Worm (Caenorhabditis elegans) whole organism, L2 larva: ENCODE data around the gene pie-1.

Experiments used
- C34F6.9 ChIP-seq: fragments of 150-350 bp; optimal IDR thresholded peaks from 2 replicates; lab custom pipeline; 2014; ENCODE audit warnings: missing biosample characterization, missing genetic modification characterization
- F13H6.1 ChIP-seq: sonication (generic microtip); optimal IDR thresholded peaks from 2 replicates; lab custom pipeline; 2016; ENCODE audit warnings: missing genetic modification characterization, missing compliant biosample characterization
- R02D3.7 ChIP-seq: fragments of 150-350 bp; optimal IDR thresholded peaks from 2 replicates; lab custom pipeline; 2014; ENCODE audit warnings: missing biosample characterization, missing genetic modification characterization
- ZK546.5 ChIP-seq: sonication (generic microtip); optimal IDR thresholded peaks from 2 replicates; lab custom pipeline; 2017; ENCODE audit warnings: missing biosample characterization, missing genetic modification characterization
- ama-1 ChIP-seq: fragments of 150-350 bp; optimal IDR thresholded peaks from 2 replicates; lab custom pipeline; 2018; ENCODE audit warnings: inconsistent platforms
- blmp-1 ChIP-seq: sonication (generic microtip); optimal IDR thresholded peaks from 2 replicates; lab custom pipeline; 2017; ENCODE audit warnings: missing genetic modification characterization, mild to moderate bottlenecking, missing compliant biosample characterization, antibody characterized with exemption, moderate library complexity; ENCODE audit not compliant: insufficient read depth
- ceh-16 ChIP-seq: fragments of 150-350 bp; optimal IDR thresholded peaks from 2 replicates; lab custom pipeline; 2014; ENCODE audit warnings: missing biosample characterization, missing genetic modification characterization
- ceh-82 ChIP-seq: fragments of 150-350 bp; optimal IDR thresholded peaks from 2 replicates; lab custom pipeline; 2014; ENCODE audit warnings: missing biosample characterization, missing genetic modification characterization
- crh-2 ChIP-seq: sonication (generic microtip); optimal IDR thresholded peaks from 2 replicates; lab custom pipeline; 2017; ENCODE audit warnings: missing biosample characterization, missing genetic modification characterization
- dmd-4 ChIP-seq: sonication (generic microtip); optimal IDR thresholded peaks from 2 replicates; lab custom pipeline; 2017; ENCODE audit warnings: missing biosample characterization, missing genetic modification characterization
- egl-27 ChIP-seq: sonication (generic microtip); optimal IDR thresholded peaks from 3 replicates; lab custom pipeline; 2017; ENCODE audit warnings: missing biosample characterization, missing genetic modification reagents, missing genetic modification characterization
- elt-1 ChIP-seq: fragments of 150-350 bp; optimal IDR thresholded peaks from 2 replicates; lab custom pipeline; 2014; ENCODE audit warnings: missing biosample characterization, missing genetic modification characterization
- elt-3 ChIP-seq: sonication (generic microtip); optimal IDR thresholded peaks from 2 replicates; lab custom pipeline; 2017; ENCODE audit warnings: missing biosample characterization, missing genetic modification characterization
- fos-1 ChIP-seq: fragments of 150-350 bp; optimal IDR thresholded peaks from 2 replicates; lab custom pipeline; 2014; ENCODE audit warnings: missing biosample characterization, missing genetic modification characterization
- gmeb-1 ChIP-seq: fragments of 150-350 bp; optimal IDR thresholded peaks from 2 replicates; lab custom pipeline; 2014; ENCODE audit warnings: missing biosample characterization, missing genetic modification characterization
- lin-11 ChIP-seq: fragments of 150-350 bp; sonication (generic microtip); optimal IDR thresholded peaks from 2 replicates; lab custom pipeline; 2014; ENCODE audit warnings: missing biosample characterization, missing genetic modification characterization, inconsistent platforms, mixed read lengths
- lsy-2 ChIP-seq, 2 experiments: fragments of 150-350 bp in 1 of 2; sonication (generic microtip) in 1 of 2; optimal IDR thresholded peaks; 2 replicates each; lab custom pipeline; 2014 to 2017; ENCODE audit warnings: missing biosample characterization in 2 of 2, missing genetic modification characterization in 2 of 2
- mab-5 ChIP-seq: fragments of 150-350 bp; optimal IDR thresholded peaks from 2 replicates; lab custom pipeline; 2014; ENCODE audit warnings: missing biosample characterization, missing genetic modification characterization
- mbf-1 ChIP-seq: sonication (generic microtip); optimal IDR thresholded peaks from 2 replicates; lab custom pipeline; 2017; ENCODE audit warnings: missing biosample characterization, missing genetic modification characterization
- mdl-1 ChIP-seq, 2 experiments: fragments of 150-350 bp in 1 of 2; sonication (generic microtip) in 1 of 2; optimal IDR thresholded peaks; 2 replicates each; lab custom pipeline; 2017; ENCODE audit warnings: missing biosample characterization in 2 of 2, missing genetic modification characterization in 2 of 2
- nhr-10 ChIP-seq: sonication (generic microtip); optimal IDR thresholded peaks from 2 replicates; lab custom pipeline; 2017; ENCODE audit warnings: missing biosample characterization, missing genetic modification characterization
- nhr-11 ChIP-seq: fragments of 150-350 bp; optimal IDR thresholded peaks from 2 replicates; lab custom pipeline; 2014; ENCODE audit warnings: missing biosample characterization, missing genetic modification characterization
- nhr-129 ChIP-seq: fragments of 150-350 bp; optimal IDR thresholded peaks from 2 replicates; lab custom pipeline; 2014; ENCODE audit warnings: missing biosample characterization, missing genetic modification characterization
- nhr-21 ChIP-seq: fragments of 150-350 bp; optimal IDR thresholded peaks from 2 replicates; lab custom pipeline; 2014; ENCODE audit warnings: missing biosample characterization, missing genetic modification characterization
- nhr-23 ChIP-seq: fragments of 150-350 bp; optimal IDR thresholded peaks from 2 replicates; lab custom pipeline; 2014; ENCODE audit warnings: missing biosample characterization, missing genetic modification reagents, missing genetic modification characterization
- nhr-237 ChIP-seq: fragments of 150-350 bp; optimal IDR thresholded peaks from 2 replicates; lab custom pipeline; 2014; ENCODE audit warnings: missing biosample characterization, missing genetic modification characterization
- nhr-6 ChIP-seq: fragments of 150-350 bp; optimal IDR thresholded peaks from 2 replicates; lab custom pipeline; 2014; ENCODE audit warnings: missing biosample characterization, missing genetic modification characterization
- peb-1 ChIP-seq: fragments of 150-350 bp; optimal IDR thresholded peaks from 2 replicates; lab custom pipeline; 2014; ENCODE audit warnings: missing biosample characterization, missing genetic modification characterization
- sem-4 ChIP-seq: fragments of 150-350 bp; optimal IDR thresholded peaks from 2 replicates; lab custom pipeline; 2014; ENCODE audit warnings: missing biosample characterization, missing genetic modification reagents, missing genetic modification characterization
- sma-3 ChIP-seq: sonication (generic microtip); optimal IDR thresholded peaks from 2 replicates; lab custom pipeline; 2016; ENCODE audit warnings: missing genetic modification reagents, missing genetic modification characterization, missing compliant biosample characterization
- sma-9 ChIP-seq, 2 experiments: fragments of 150-350 bp in 1 of 2; sonication (generic microtip) in 1 of 2; optimal IDR thresholded peaks; 2 replicates each; lab custom pipeline; 2014 to 2016; ENCODE audit warnings: missing genetic modification characterization in 2 of 2, mild to moderate bottlenecking in 1 of 2, missing biosample characterization in 1 of 2, missing compliant biosample characterization in 1 of 2, missing genetic modification reagents in 1 of 2, moderate library complexity in 1 of 2
- unc-55 ChIP-seq: fragments of 150-350 bp; sonication (generic microtip); optimal IDR thresholded peaks from 3 replicates; lab custom pipeline; 2014; ENCODE audit warnings: missing biosample characterization, missing genetic modification reagents, missing genetic modification characterization
- unc-62 ChIP-seq: fragments of 150-350 bp; optimal IDR thresholded peaks from 2 replicates; lab custom pipeline; 2014; ENCODE audit warnings: missing biosample characterization, missing genetic modification reagents, missing genetic modification characterization
- ztf-11 ChIP-seq: sonication (generic microtip); optimal IDR thresholded peaks from 2 replicates; lab custom pipeline; 2017; ENCODE audit warnings: missing biosample characterization, missing genetic modification characterization

pie-1 gene

ce11 chrIII:12430209-12430608, 3.5 kb downstream of the pie-1 start, which contains the start of gene Y49E10.16:
Y49E10.16 (plus strand) TSS chrIII:12430509.
- TF ChIP-seq dmd-4 (tag; lab: Kevin White, UChicago) (no peak), nhr-6 (tag; lab: Kevin White, UChicago) (no peak), peb-1 (tag; lab: Kevin White, UChicago) (no peak)

- no peak for TF ChIP-seq mab-5 (tag; lab: Kevin White, UChicago)
- TF ChIP-seq nhr-21: no peak
- no peak for TF ChIP-seq mbf-1 (tag; lab: Kevin White, UChicago)
- TF ChIP-seq sem-4 (tag; lab: Kevin White, UChicago): no peak
- TF ChIP-seq, all 48 proteins: peak for 0
Measured at ce11 chrIII:12434104-12434503, 7.4 kb downstream of the pie-1 start, which contains the start of gene Y49E10.27. Y49E10.27 (plus strand) TSS chrIII:12434404.

- TF ChIP-seq fos-1 (tag; lab: Kevin White, UChicago): no peak
- TF ChIP-seq ztf-11 (tag; lab: Kevin White, UChicago): no peak
- TF ChIP-seq sma-9 (GFP tag; optimal IDR thresholded peaks at IDR 0.05; lab: Kevin White, UChicago): no peak
- no peak for TF ChIP-seq sma-9 (tag; optimal IDR thresholded peaks at IDR 0.05; lab: Kevin White, UChicago)
- no peak for TF ChIP-seq crh-2 (tag; lab: Kevin White, UChicago)
- no peak for TF ChIP-seq ceh-82
- no peak for TF ChIP-seq nhr-11 (tag; lab: Kevin White, UChicago)
Measured at ce11 chrIII:12436215-12436614, 9.5 kb downstream of the pie-1 start, which contains the start of gene fbxa-218. fbxa-218 (plus strand) TSS chrIII:12436515.

ce11 chrIII:12437020-12437419, 10.3 kb downstream of the pie-1 start:
- TF ChIP-seq elt-3 (tag; lab: Kevin White, UChicago) (no peak), elt-1 (tag; lab: Kevin White, UChicago) (no peak), mbf-1 (tag; lab: Kevin White, UChicago) (no peak), blmp-1 (tag; lab: Kevin White, UChicago) (no peak), C34F6.9 (tag; lab: Kevin White, UChicago) (no peak), nhr-11 (tag; lab: Kevin White, UChicago) (no peak), lsy-2 (tag; optimal IDR thresholded peaks at IDR 0.05; lab: Kevin White, UChicago) (no peak), mdl-1 (tag; optimal IDR thresholded peaks at IDR 0.05; lab: Kevin White, UChicago) (no peak), unc-55 (no peak), nhr-6 (tag; lab: Kevin White, UChicago) (no peak), egl-27 (no peak), nhr-10 (tag; lab: Kevin White, UChicago) (no peak), sma-9 (GFP tag; optimal IDR thresholded peaks at IDR 0.05; lab: Kevin White, UChicago) (no peak), sma-9 (tag; optimal IDR thresholded peaks at IDR 0.05; lab: Kevin White, UChicago) (no peak)

- TF ChIP-seq gmeb-1 (tag; lab: Kevin White, UChicago): no peak
- TF ChIP-seq mbf-1 (tag; lab: Kevin White, UChicago): no peak
- no peak for TF ChIP-seq ama-1
- TF ChIP-seq elt-1 (tag; lab: Kevin White, UChicago): no peak
- TF ChIP-seq sma-3 (GFP tag; lab: Kevin White, UChicago): no peak
- no peak for TF ChIP-seq nhr-237
- TF ChIP-seq ZK546.5 (tag; lab: Kevin White, UChicago): no peak
- no peak for TF ChIP-seq blmp-1 (tag; lab: Kevin White, UChicago)
- no peak for TF ChIP-seq nhr-129 (tag; lab: Kevin White, UChicago)
- TF ChIP-seq unc-62 (GFP tag; lab: Kevin White, UChicago): no peak
- TF ChIP-seq lin-11 (tag; lab: Kevin White, UChicago): no peak
- no peak for TF ChIP-seq mdl-1 (tag; optimal IDR thresholded peaks at IDR 0.05; lab: Kevin White, UChicago)
- TF ChIP-seq peb-1 (tag; lab: Kevin White, UChicago): no peak
- no peak for TF ChIP-seq ceh-16 (tag; lab: Kevin White, UChicago)
- TF ChIP-seq F13H6.1 (tag; lab: Kevin White, UChicago): no peak
- no peak for TF ChIP-seq R02D3.7 (tag; lab: Kevin White, UChicago)
- no peak for TF ChIP-seq nhr-23 (tag; lab: Kevin White, UChicago)
- no peak for TF ChIP-seq nhr-10 (tag; lab: Kevin White, UChicago)
- TF ChIP-seq, all 48 proteins: peak for 0
Measured at ce11 chrIII:12439056-12439455, 12.4 kb downstream of the pie-1 start.
